Fruit fly (Drosophila melanogaster) whole organism, embryonic: Measurements from ENCODE around the gene CG43347.

Source experiments
- BtbVII ChIP-seq: fragments of 200-800 bp; sonication (Bioruptor generic); optimal IDR thresholded peaks from 3 replicates; lab custom pipeline; 2017; ENCODE audit warnings: missing biosample characterization, mild to moderate bottlenecking, missing genetic modification characterization
- CG10654 ChIP-seq: fragments of 200-800 bp; sonication (Bioruptor generic); optimal IDR thresholded peaks from 2 replicates; lab custom pipeline; 2016; ENCODE audit warnings: missing biosample characterization, missing genetic modification characterization
- CG1233 ChIP-seq: fragments of 200-800 bp; sonication (Bioruptor generic); optimal IDR thresholded peaks from 4 replicates; lab custom pipeline; 2018; ENCODE audit warnings: missing biosample characterization, mild to moderate bottlenecking, missing genetic modification characterization
- CG13287 ChIP-seq: fragments of 200-800 bp; sonication (Bioruptor generic); IDR thresholded peaks from 2 replicates; pipeline ENCODE4 v1.3.6; 2022; ENCODE audit warnings: missing biosample characterization, missing genetic modification characterization; ENCODE audit not compliant: partially characterized antibody
- CG14860 ChIP-seq: fragments of 200-800 bp; sonication (Bioruptor generic); IDR thresholded peaks from 3 replicates; pipeline ENCODE4 v1.3.6; 2022; ENCODE audit warnings: missing biosample characterization, missing genetic modification characterization; ENCODE audit not compliant: partially characterized antibody
- CG1602 ChIP-seq: fragments of 200-800 bp; sonication (Bioruptor generic); optimal IDR thresholded peaks from 3 replicates; lab custom pipeline; 2016; ENCODE audit warnings: missing biosample characterization, missing genetic modification characterization
- CG16815 ChIP-seq: fragments of 200-800 bp; sonication (Bioruptor generic); optimal IDR thresholded peaks from 3 replicates; lab custom pipeline; 2017; ENCODE audit warnings: missing biosample characterization, mild to moderate bottlenecking, missing genetic modification characterization
- CG17328 ChIP-seq: fragments of 200-800 bp; sonication (Bioruptor generic); IDR thresholded peaks from 2 replicates; pipeline ENCODE4 v1.3.6; 2022; ENCODE audit warnings: missing biosample characterization, missing genetic modification characterization
- CG18599 ChIP-seq: fragments of 200-800 bp; sonication (Bioruptor generic); optimal IDR thresholded peaks from 3 replicates; lab custom pipeline; 2017; ENCODE audit warnings: missing biosample characterization, missing genetic modification characterization, mild to moderate bottlenecking, moderate library complexity, missing genetic modification reagents
- CG2116 ChIP-seq: fragments of 200-800 bp; sonication (Bioruptor generic); optimal IDR thresholded peaks from 3 replicates; lab custom pipeline; 2018; ENCODE audit warnings: missing biosample characterization, mild to moderate bottlenecking, missing genetic modification characterization
- CG3163 ChIP-seq: fragments of 200-800 bp; sonication (Bioruptor generic); optimal IDR thresholded peaks from 3 replicates; lab custom pipeline; 2016; ENCODE audit warnings: missing biosample characterization, missing genetic modification characterization
- CG4404 ChIP-seq: fragments of 200-800 bp; sonication (Bioruptor generic); IDR thresholded peaks from 2 replicates; pipeline ENCODE4 v1.3.6; 2022; ENCODE audit warnings: missing biosample characterization, missing genetic modification characterization
- CG4424 ChIP-seq: fragments of 200-800 bp; sonication (Bioruptor generic); optimal IDR thresholded peaks from 3 replicates; lab custom pipeline; 2016; ENCODE audit warnings: missing biosample characterization, missing genetic modification characterization
- CG6175 ChIP-seq: fragments of 200-800 bp; sonication (Bioruptor generic); IDR thresholded peaks from 3 replicates; pipeline ENCODE4 v1.3.6; 2022; ENCODE audit warnings: missing biosample characterization, missing genetic modification characterization
- CG6791 ChIP-seq: fragments of 200-800 bp; sonication (Bioruptor generic); IDR thresholded peaks from 3 replicates; pipeline ENCODE4 v1.3.6; 2022; ENCODE audit warnings: missing biosample characterization, missing genetic modification characterization; ENCODE audit not compliant: partially characterized antibody
- CG7556 ChIP-seq: fragments of 200-800 bp; sonication (Bioruptor generic); optimal IDR thresholded peaks from 2 replicates; lab custom pipeline; 2017; ENCODE audit warnings: missing biosample characterization, mild to moderate bottlenecking, missing genetic modification characterization
- CG8944 ChIP-seq: fragments of 200-800 bp; sonication (Bioruptor generic); optimal IDR thresholded peaks from 3 replicates; lab custom pipeline; 2016; ENCODE audit warnings: missing biosample characterization, missing genetic modification characterization
- CG9609 ChIP-seq: fragments of 200-800 bp; sonication (Bioruptor generic); optimal IDR thresholded peaks from 3 replicates; lab custom pipeline; 2016; ENCODE audit warnings: missing biosample characterization, missing genetic modification characterization
- CG9797 ChIP-seq: fragments of 200-800 bp; sonication (Bioruptor generic); optimal IDR thresholded peaks from 3 replicates; lab custom pipeline; 2018; ENCODE audit warnings: missing biosample characterization, mild to moderate bottlenecking, missing genetic modification characterization
- CG9817 ChIP-seq: fragments of 200-800 bp; sonication (Bioruptor generic); optimal IDR thresholded peaks from 2 replicates; lab custom pipeline; 2018; ENCODE audit warnings: missing biosample characterization, mild to moderate bottlenecking, missing genetic modification characterization, moderate library complexity
- CHES-1-like ChIP-seq: fragments of 200-800 bp; sonication (Bioruptor generic); optimal IDR thresholded peaks from 2 replicates; lab custom pipeline; 2016; ENCODE audit warnings: missing biosample characterization, missing genetic modification characterization
- Dip3 ChIP-seq: fragments of 200-800 bp; sonication (Bioruptor generic); optimal IDR thresholded peaks from 3 replicates; lab custom pipeline; 2016; ENCODE audit warnings: missing biosample characterization, missing genetic modification characterization
- HLH4C ChIP-seq: fragments of 200-800 bp; sonication (Bioruptor generic); IDR thresholded peaks from 3 replicates; pipeline ENCODE4 v1.3.6; 2022; ENCODE audit warnings: missing biosample characterization, missing genetic modification characterization; ENCODE audit not compliant: partially characterized antibody
- MBD-R2 ChIP-seq: fragments of 200-800 bp; sonication (Bioruptor generic); IDR thresholded peaks from 2 replicates; pipeline ENCODE4 v1.3.6; 2022; ENCODE audit warnings: missing biosample characterization, missing genetic modification characterization
- MTF-1 ChIP-seq: fragments of 200-800 bp; sonication (Bioruptor generic); optimal IDR thresholded peaks from 2 replicates; lab custom pipeline; 2018; ENCODE audit warnings: missing biosample characterization, mild to moderate bottlenecking, missing genetic modification characterization, borderline replicate concordance
- Mrtf ChIP-seq: fragments of 200-800 bp; sonication (Bioruptor generic); IDR thresholded peaks from 3 replicates; pipeline ENCODE4 v1.3.6; 2022; ENCODE audit warnings: missing biosample characterization, missing genetic modification characterization
- NFAT ChIP-seq: fragments of 200-800 bp; sonication (Bioruptor generic); IDR thresholded peaks from 2 replicates; pipeline ENCODE4 v1.3.6; 2022; ENCODE audit warnings: missing biosample characterization, missing genetic modification characterization
- Rx ChIP-seq: fragments of 200-800 bp; sonication (Bioruptor generic); IDR thresholded peaks from 2 replicates; pipeline ENCODE4 v1.3.6; 2022; ENCODE audit warnings: missing biosample characterization, missing genetic modification characterization
- Six4 ChIP-seq: fragments of 200-800 bp; sonication (Bioruptor generic); optimal IDR thresholded peaks from 2 replicates; lab custom pipeline; 2016; ENCODE audit warnings: missing biosample characterization, missing genetic modification characterization
- Spps ChIP-seq: fragments of 200-800 bp; sonication (Bioruptor generic); optimal IDR thresholded peaks from 2 replicates; lab custom pipeline; 2018; ENCODE audit warnings: missing biosample characterization, mild to moderate bottlenecking, missing genetic modification characterization
- Trl ChIP-seq, 3 experiments: fragments of >200 bp in 2 of 3; fragments of 200-800 bp in 1 of 3; sonication (Bioruptor generic) in 1 of 3; optimal IDR thresholded peaks; 2 replicates in 1 of 3; 3 replicates in 2 of 3; lab custom pipeline; 2016 to 2017; ENCODE audit warnings: missing biosample characterization in 1 of 3, missing genetic modification characterization in 1 of 3
- bcd ChIP-seq: fragments of 200-800 bp; sonication (Bioruptor generic); optimal IDR thresholded peaks from 2 replicates; lab custom pipeline; 2017; ENCODE audit warnings: missing biosample characterization, mild to moderate bottlenecking, missing genetic modification characterization
- danr ChIP-seq: fragments of 200-800 bp; sonication (Bioruptor generic); IDR thresholded peaks from 2 replicates; pipeline ENCODE4 v1.3.6; 2022; ENCODE audit warnings: missing biosample characterization, missing genetic modification characterization
- dpn ChIP-seq, 2 experiments: fragments of 200-800 bp; sonication (Bioruptor generic); optimal IDR thresholded peaks; 3 replicates each; lab custom pipeline; 2016; ENCODE audit warnings: missing biosample characterization in 2 of 2, missing genetic modification characterization in 2 of 2
- gem ChIP-seq: fragments of 200-800 bp; sonication (Bioruptor generic); optimal IDR thresholded peaks from 2 replicates; lab custom pipeline; 2019; ENCODE audit warnings: missing biosample characterization, mild to moderate bottlenecking, missing genetic modification characterization, moderate library complexity
- grau ChIP-seq: fragments of 200-800 bp; optimal IDR thresholded peaks from 3 replicates; lab custom pipeline; 2019; ENCODE audit warnings: missing biosample characterization, mild to moderate bottlenecking, missing genetic modification characterization, moderate library complexity
- ind ChIP-seq: fragments of 200-800 bp; sonication (Bioruptor generic); optimal IDR thresholded peaks from 3 replicates; lab custom pipeline; 2016; ENCODE audit warnings: missing biosample characterization, missing genetic modification characterization
- jumu ChIP-seq: fragments of 200-800 bp; sonication (Bioruptor generic); optimal IDR thresholded peaks from 3 replicates; lab custom pipeline; 2016; ENCODE audit warnings: missing biosample characterization, missing genetic modification characterization
- klu ChIP-seq: fragments of 200-800 bp; sonication (Bioruptor generic); IDR thresholded peaks from 2 replicates; pipeline ENCODE4 v1.3.6; 2022; ENCODE audit warnings: missing biosample characterization, missing genetic modification characterization
- knrl ChIP-seq: fragments of 200-800 bp; sonication (Bioruptor generic); IDR thresholded peaks from 3 replicates; pipeline ENCODE4 v1.3.6; 2022; ENCODE audit warnings: missing biosample characterization, missing genetic modification characterization; ENCODE audit not compliant: partially characterized antibody
- mirr ChIP-seq: fragments of 200-800 bp; sonication (Bioruptor generic); optimal IDR thresholded peaks from 3 replicates; lab custom pipeline; 2018; ENCODE audit warnings: missing biosample characterization, mild to moderate bottlenecking, missing genetic modification characterization
- onecut ChIP-seq: fragments of 200-800 bp; sonication (Bioruptor generic); IDR thresholded peaks from 2 replicates; pipeline ENCODE4 v1.3.6; 2022; ENCODE audit warnings: missing biosample characterization, missing genetic modification characterization
- prd ChIP-seq, 3 experiments: fragments of >200 bp in 2 of 3; fragments of 200-800 bp in 1 of 3; sonication (Bioruptor generic) in 1 of 3; optimal IDR thresholded peaks in 2 of 3; IDR thresholded peaks in 1 of 3; 2 replicates in 2 of 3; 3 replicates in 1 of 3; pipeline versions ENCODE4 v1.3.6 to Lab custom; 2017 to 2022; ENCODE audit warnings: missing biosample characterization in 1 of 3, missing genetic modification characterization in 1 of 3
- shn ChIP-seq: fragments of 200-800 bp; sonication (Bioruptor generic); optimal IDR thresholded peaks from 3 replicates; lab custom pipeline; 2016; ENCODE audit warnings: missing biosample characterization, missing genetic modification characterization
- sima ChIP-seq: fragments of 200-800 bp; sonication (Bioruptor generic); optimal IDR thresholded peaks from 2 replicates; lab custom pipeline; 2016; ENCODE audit warnings: missing biosample characterization, missing genetic modification characterization
- slp2 ChIP-seq: fragments of 200-800 bp; sonication (Bioruptor generic); optimal IDR thresholded peaks from 2 replicates; lab custom pipeline; 2016; ENCODE audit warnings: missing biosample characterization, missing genetic modification characterization
- trem ChIP-seq: fragments of 200-800 bp; optimal IDR thresholded peaks from 3 replicates; lab custom pipeline; 2019; ENCODE audit warnings: missing biosample characterization, mild to moderate bottlenecking, missing genetic modification characterization, moderate library complexity
- zen2 ChIP-seq: fragments of 200-800 bp; sonication (Bioruptor generic); IDR thresholded peaks from 3 replicates; pipeline ENCODE4 v1.3.6; 2022; ENCODE audit warnings: missing biosample characterization, missing genetic modification characterization; ENCODE audit not compliant: partially characterized antibody
- zf30C ChIP-seq: fragments of 200-800 bp; sonication (Bioruptor generic); optimal IDR thresholded peaks from 3 replicates; lab custom pipeline; 2018; ENCODE audit warnings: missing biosample characterization, mild to moderate bottlenecking, missing genetic modification characterization
- zfh2 ChIP-seq: fragments of 200-800 bp; sonication (Bioruptor generic); optimal IDR thresholded peaks from 2 replicates; lab custom pipeline; 2016; ENCODE audit warnings: missing biosample characterization, missing genetic modification characterization

CG43347 gene

dm6 chrX:10557432-10557831 is 62.6 kb downstream of the CG43347 start (continued):
- TF ChIP-seq Rx (GFP tag; lab: Robert Waterston, UW) (0 out of 2 replicates have a peak, but pooled peaks have one; percentile 11), CG6791 (GFP tag; lab: Robert Waterston, UW) (no peak), CG2116 (GFP tag; lab: Kevin White, UChicago) (no peak), CG9797 (GFP tag; lab: Kevin White, UChicago) (no peak), MTF-1 (no peak), Six4 (GFP tag; lab: Kevin White, UChicago) (peak; percentile 13), onecut (GFP tag; lab: Robert Waterston, UW) (0 out of 2 replicates have a peak, but pooled peaks have one; percentile 26), MBD-R2 (GFP tag; lab: Robert Waterston, UW) (no peak), CG17328 (GFP tag; lab: Robert Waterston, UW) (peak; percentile 36; the same call in 1 of the 2 replicates), NFAT (GFP tag; lab: Robert Waterston, UW) (no peak), CG16815 (GFP tag; lab: Kevin White, UChicago) (no peak), jumu (GFP tag; lab: Kevin White, UChicago) (no peak), CHES-1-like (GFP tag; lab: Kevin White, UChicago) (no peak), CG6175 (GFP tag; lab: Robert Waterston, UW) (no peak), zen2 (GFP tag; lab: Robert Waterston, UW) (no peak), slp2 (no peak), CG13287 (GFP tag; lab: Robert Waterston, UW) (no peak), prd (optimal IDR thresholded peaks at IDR 0.05; lab: Kevin White, UChicago) (no peak), prd (GFP tag; IDR thresholded peaks at IDR 0.05; lab: Robert Waterston, UW) (peak; percentile 60), Spps (tag; lab: Kevin White, UChicago) (peak; percentile 25), CG1233 (GFP tag; lab: Kevin White, UChicago) (no peak), CG18599 (peak; percentile 16), grau (tag; lab: Kevin White, UChicago) (peak; percentile 41), CG8944 (GFP tag; lab: Kevin White, UChicago) (no peak), gem (peak; percentile 65), CG1602 (GFP tag; lab: Kevin White, UChicago) (peak; percentile 41), knrl (no peak), klu (no peak), Dip3 (GFP tag; lab: Kevin White, UChicago) (no peak), dpn (GFP tag; optimal IDR thresholded peaks at IDR 0.05; lab: Kevin White, UChicago) (peak in 1 of 2 experiments; percentile 30), shn (GFP tag; lab: Kevin White, UChicago) (no peak), Trl (optimal IDR thresholded peaks at IDR 0.05; lab: Kevin White, UChicago) (no peak), Trl (GFP tag; optimal IDR thresholded peaks at IDR 0.05; lab: Kevin White, UChicago) (no peak), danr (GFP tag; lab: Robert Waterston, UW) (0 out of 2 replicates have a peak, but pooled peaks have one; percentile 32), trem (tag; lab: Kevin White, UChicago) (no peak), CG3163 (GFP tag; lab: Kevin White, UChicago) (no peak), CG14860 (GFP tag; lab: Robert Waterston, UW) (no peak), CG4424 (GFP tag; lab: Kevin White, UChicago) (peak; percentile 39), mirr (GFP tag; lab: Kevin White, UChicago) (no peak), BtbVII (no peak), sima (GFP tag; lab: Kevin White, UChicago) (no peak), Mrtf (GFP tag; lab: Robert Waterston, UW) (no peak), ind (GFP tag; lab: Kevin White, UChicago) (peak; percentile 36), CG9817 (tag; lab: Kevin White, UChicago) (no peak), zf30C (GFP tag; lab: Kevin White, UChicago) (no peak), CG10654 (no peak), zfh2 (GFP tag; lab: Kevin White, UChicago) (no peak), HLH4C (GFP tag; lab: Robert Waterston, UW) (no peak), bcd (GFP tag; lab: Kevin White, UChicago) (peak; percentile 20), CG9609 (GFP tag; lab: Kevin White, UChicago) (no peak), CG4404 (peak; percentile 32; the same call in 1 of the 2 replicates), CG7556 (GFP tag; lab: Kevin White, UChicago) (peak; percentile 43)
